Worm (Caenorhabditis elegans): ENCODE measurements around the gene C15H11.1.

ce11 chrV:14408774-14409173, 15.2 kb downstream of the C15H11.1 start, which contains the start of gene gnrr-2:
- TF ChIP-seq tbx-2 (tag; optimal IDR thresholded peaks at IDR 0.05): no peak
- TF ChIP-seq nhr-67 (tag; optimal IDR thresholded peaks at IDR 0.05): no peak
- no peak for TF ChIP-seq elt-2 (tag; optimal IDR thresholded peaks at IDR 0.05)
- no peak for TF ChIP-seq snpc-4 (tag; optimal IDR thresholded peaks at IDR 0.05)
- TF ChIP-seq nhr-12 (tag; optimal IDR thresholded peaks at IDR 0.05): no peak
- no peak for TF ChIP-seq pha-4 (tag; optimal IDR thresholded peaks at IDR 0.05)
- TF ChIP-seq mml-1 (tag; optimal IDR thresholded peaks at IDR 0.05): no peak
- TF ChIP-seq nhr-76 (tag; optimal IDR thresholded peaks at IDR 0.05): no peak
- no peak for TF ChIP-seq nhr-11 (tag; optimal IDR thresholded peaks at IDR 0.05)
- no peak for TF ChIP-seq jun-1 (tag; optimal IDR thresholded peaks at IDR 0.05)
- no peak for TF ChIP-seq mdl-1 (tag; optimal IDR thresholded peaks at IDR 0.05)
- no peak for TF ChIP-seq nhr-28 (tag; optimal IDR thresholded peaks at IDR 0.05)
- no peak for TF ChIP-seq nhr-237 (tag; optimal IDR thresholded peaks at IDR 0.05)
- TF ChIP-seq sea-2 (GFP tag; optimal IDR thresholded peaks at IDR 0.05): no peak

Data from whole organism, L3 larva.